Fruit fly (Drosophila melanogaster): ENCODE results near the gene Rap1.

The Rap1 gene

DNA sequence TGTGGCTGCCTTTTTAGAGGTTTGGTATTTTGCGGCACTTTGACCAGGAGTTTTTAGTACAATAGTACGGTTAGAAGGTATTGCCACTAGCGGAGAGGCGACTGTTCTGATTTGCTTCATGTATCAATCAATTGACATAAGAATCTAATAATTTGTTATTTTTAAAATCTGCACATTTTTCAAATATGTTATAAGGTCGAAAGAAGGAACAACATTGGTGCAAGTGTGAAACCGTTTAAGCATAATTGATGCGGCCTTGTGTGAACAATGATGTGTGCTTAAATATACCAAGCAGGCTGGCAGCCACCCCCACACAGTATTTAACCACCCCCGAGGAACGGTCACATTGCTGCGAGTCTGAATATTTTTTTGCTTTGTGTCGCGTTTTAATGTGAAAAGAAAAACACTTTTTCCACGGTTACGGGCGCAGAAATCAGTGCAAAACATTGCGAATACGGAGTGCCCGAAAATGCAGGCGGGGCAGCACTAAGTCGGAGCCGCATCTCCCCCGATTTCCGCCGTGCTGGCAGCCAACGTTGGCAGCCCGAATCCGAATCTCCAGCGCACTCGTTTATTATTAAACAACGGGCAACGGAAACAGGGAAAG, 3.2 kb upstream of the Rap1 start, which contains the start of the genes HBS1 and CG12025:
TSS of gene HBS1 (minus strand) at position 120 of the 607 bp plus-strand sequence.
TSS of gene CG12025 (plus strand) at position 310 of the 607 bp plus-strand sequence.
- TF ChIP-seq Ravus (GFP tag; IDR thresholded peaks at IDR 0.05) = no peak
- TF ChIP-seq Side (GFP tag; optimal IDR thresholded peaks at IDR 0.05) = peak; percentile 57
- peak; percentile 32 for TF ChIP-seq Deaf1 (tag; optimal IDR thresholded peaks at IDR 0.05)
- no peak for TF ChIP-seq prd (optimal IDR thresholded peaks at IDR 0.05)
- peak; percentile 61; the same call in 1 of the 3 replicates for TF ChIP-seq prd (GFP tag; IDR thresholded peaks at IDR 0.05)
- no peak for TF ChIP-seq inv (GFP tag; IDR thresholded peaks at IDR 0.05; ENCODE audit: partially characterized antibody)
- peak; percentile 65 for TF ChIP-seq Fer3 (tag; optimal IDR thresholded peaks at IDR 0.05)
- TF ChIP-seq Abd-B (GFP tag; optimal IDR thresholded peaks at IDR 0.05) = peak; percentile 80
- no peak for TF ChIP-seq Elba2 (GFP tag; optimal IDR thresholded peaks at IDR 0.05)
- no peak for TF ChIP-seq Trl (optimal IDR thresholded peaks at IDR 0.05)
- peak; percentile 47 for TF ChIP-seq Trl (GFP tag; optimal IDR thresholded peaks at IDR 0.05)
- peak; percentile 66 for TF ChIP-seq CG2712 (tag; optimal IDR thresholded peaks at IDR 0.05)
- no peak for TF ChIP-seq Nf-YA (GFP tag; IDR thresholded peaks at IDR 0.05)
- no peak for TF ChIP-seq en (GFP tag; optimal IDR thresholded peaks at IDR 0.05)
- peak; percentile 81 for TF ChIP-seq klu (GFP tag; IDR thresholded peaks at IDR 0.05)
- no peak for TF ChIP-seq CG10431 (GFP tag; optimal IDR thresholded peaks at IDR 0.05)
- peak; percentile 71 for TF ChIP-seq CG3847 (GFP tag; IDR thresholded peaks at IDR 0.05)
- peak; percentile 40 for TF ChIP-seq Camta (GFP tag; optimal IDR thresholded peaks at IDR 0.05)
- no peak for TF ChIP-seq Kr (GFP tag; optimal IDR thresholded peaks at IDR 0.05)
- 0 out of 2 replicates have a peak, but pooled peaks have one; percentile 23 for TF ChIP-seq Taf1 (GFP tag; IDR thresholded peaks at IDR 0.05)
- TF ChIP-seq CG6689 (GFP tag; IDR thresholded peaks at IDR 0.05) = peak; percentile 71
- TF ChIP-seq CG17612 (GFP tag; IDR thresholded peaks at IDR 0.05) = no peak
- TF ChIP-seq fd3F (GFP tag; optimal IDR thresholded peaks at IDR 0.05) = peak; percentile 0
- no peak for TF ChIP-seq da (GFP tag; optimal IDR thresholded peaks at IDR 0.05)
- TF ChIP-seq Myb (GFP tag; optimal IDR thresholded peaks at IDR 0.05) = peak; percentile 46
- TF ChIP-seq bigmax (GFP tag; optimal IDR thresholded peaks at IDR 0.05) = no peak
- peak; percentile 97 for TF ChIP-seq Sin3A (optimal IDR thresholded peaks at IDR 0.05)
- TF ChIP-seq CoRest (tag; optimal IDR thresholded peaks at IDR 0.05) = peak; percentile 73
- TF ChIP-seq CG7357 (GFP tag; IDR thresholded peaks at IDR 0.05) = peak; percentile 97
- no peak for TF ChIP-seq Dip2 (GFP tag; IDR thresholded peaks at IDR 0.05)
- peak; percentile 73 for TF ChIP-seq CG12391 (tag; optimal IDR thresholded peaks at IDR 0.05)
- TF ChIP-seq ERR (GFP tag; optimal IDR thresholded peaks at IDR 0.05) = no peak
- no peak for TF ChIP-seq CG1529 (GFP tag; optimal IDR thresholded peaks at IDR 0.05)
- no peak for TF ChIP-seq Neu2 (GFP tag; optimal IDR thresholded peaks at IDR 0.05; ENCODE audit: borderline replicate concordance)
- peak; percentile 58 for TF ChIP-seq CG33213 (GFP tag; optimal IDR thresholded peaks at IDR 0.05)
- no peak for TF ChIP-seq CG18011 (GFP tag; optimal IDR thresholded peaks at IDR 0.05)
- no peak for TF ChIP-seq pan (optimal IDR thresholded peaks at IDR 0.05)
- TF ChIP-seq pan (GFP tag; optimal IDR thresholded peaks at IDR 0.05 in 1 of 2, IDR thresholded peaks at IDR 0.05 in 1 of 2) = peak in 1 of 2 experiments; percentile 28
- no peak for TF ChIP-seq ems (GFP tag; optimal IDR thresholded peaks at IDR 0.05)
- TF ChIP-seq CG9817 (tag; optimal IDR thresholded peaks at IDR 0.05) = peak; percentile 63
- peak; percentile 38 for TF ChIP-seq repo (GFP tag; optimal IDR thresholded peaks at IDR 0.05)
- TF ChIP-seq CG18476 (GFP tag; optimal IDR thresholded peaks at IDR 0.05) = peak; percentile 16
- peak; percentile 38 for TF ChIP-seq emc (GFP tag; optimal IDR thresholded peaks at IDR 0.05)
- TF ChIP-seq ham (GFP tag; IDR thresholded peaks at IDR 0.05) = no peak
- TF ChIP-seq Dp (GFP tag; optimal IDR thresholded peaks at IDR 0.05) = peak; percentile 14
- peak; percentile 65 for TF ChIP-seq CHES-1-like (GFP tag; optimal IDR thresholded peaks at IDR 0.05)
- peak; percentile 54 for TF ChIP-seq PHDP (tag; optimal IDR thresholded peaks at IDR 0.05)
- TF ChIP-seq hkb (optimal IDR thresholded peaks at IDR 0.05) = peak; percentile 94
- no peak for TF ChIP-seq hkb (GFP tag; IDR thresholded peaks at IDR 0.05)
- peak; percentile 69 for TF ChIP-seq lmd (GFP tag; IDR thresholded peaks at IDR 0.05)
- TF ChIP-seq CG12769 (tag; optimal IDR thresholded peaks at IDR 0.05) = peak; percentile 63
- TF ChIP-seq CG6654 (GFP tag; optimal IDR thresholded peaks at IDR 0.05) = no peak
- TF ChIP-seq Lpt (GFP tag; optimal IDR thresholded peaks at IDR 0.05) = no peak

Data from whole organism, embryonic.